Fruit fly (Drosophila melanogaster) whole organism, embryonic: ENCODE data around the gene AP-1-2beta.
A peak's percentile ranks its signal among the peaks of the same experiment; 100 is the strongest.

ENCODE experiments used
- Awh ChIP-seq: fragments of 200-800 bp; sonication (Bioruptor generic); IDR thresholded peaks from 2 replicates; pipeline ENCODE4, ENCODE4 v1.3.6; 2022; ENCODE audit warnings: missing biosample characterization, missing genetic modification characterization
- B-H2 ChIP-seq: fragments of 200-800 bp; sonication (Bioruptor generic); optimal IDR thresholded peaks from 2 replicates; lab custom pipeline; 2018; ENCODE audit warnings: missing biosample characterization, mild to moderate bottlenecking, missing genetic modification characterization
- CG13894 ChIP-seq: fragments of 200-800 bp; sonication (Bioruptor generic); optimal IDR thresholded peaks from 3 replicates; lab custom pipeline; 2018; ENCODE audit warnings: missing biosample characterization, mild to moderate bottlenecking, missing genetic modification characterization, moderate library complexity
- CG15601 ChIP-seq: fragments of 200-800 bp; sonication (Bioruptor generic); optimal IDR thresholded peaks from 3 replicates; lab custom pipeline; 2019; ENCODE audit warnings: missing biosample characterization, mild to moderate bottlenecking, missing genetic modification characterization, moderate library complexity
- CG1603 ChIP-seq: fragments of 200-800 bp; sonication (Bioruptor generic); optimal IDR thresholded peaks from 2 replicates; lab custom pipeline; 2019; ENCODE audit warnings: missing biosample characterization, mild to moderate bottlenecking, missing genetic modification characterization, moderate library complexity
- CG16779 ChIP-seq: fragments of 200-800 bp; sonication (Bioruptor generic); IDR thresholded peaks from 2 replicates; pipeline ENCODE4 v1.3.6; 2022; ENCODE audit warnings: missing biosample characterization, missing genetic modification characterization
- CG17568 ChIP-seq: fragments of 200-800 bp; sonication (Bioruptor generic); optimal IDR thresholded peaks from 2 replicates; lab custom pipeline; 2018; ENCODE audit warnings: missing biosample characterization, mild to moderate bottlenecking, missing genetic modification characterization, moderate library complexity
- CG17802 ChIP-seq: fragments of 200-800 bp; sonication (Bioruptor generic); optimal IDR thresholded peaks from 2 replicates; lab custom pipeline; 2018; ENCODE audit warnings: missing biosample characterization, mild to moderate bottlenecking, missing genetic modification characterization, moderate library complexity
- CG18599 ChIP-seq: fragments of 200-800 bp; sonication (Bioruptor generic); optimal IDR thresholded peaks from 3 replicates; lab custom pipeline; 2017; ENCODE audit warnings: missing biosample characterization, missing genetic modification characterization, mild to moderate bottlenecking, moderate library complexity, missing genetic modification reagents
- CG18764 ChIP-seq: fragments of 200-800 bp; sonication (Bioruptor generic); optimal IDR thresholded peaks from 3 replicates; lab custom pipeline; 2016; ENCODE audit warnings: missing biosample characterization, missing genetic modification characterization
- CG2202 ChIP-seq: fragments of 200-800 bp; sonication (Bioruptor generic); optimal IDR thresholded peaks from 2 replicates; lab custom pipeline; 2018; ENCODE audit warnings: missing biosample characterization, mild to moderate bottlenecking, missing genetic modification characterization
- CG2712 ChIP-seq: fragments of 200-800 bp; optimal IDR thresholded peaks from 3 replicates; lab custom pipeline; 2019; ENCODE audit warnings: missing biosample characterization, mild to moderate bottlenecking, missing genetic modification characterization, moderate library complexity
- CG43689 ChIP-seq: fragments of 200-800 bp; sonication (Bioruptor generic); IDR thresholded peaks from 2 replicates; pipeline ENCODE4 v1.3.6; 2022; ENCODE audit warnings: missing biosample characterization, missing genetic modification characterization
- CG4730 ChIP-seq: fragments of 200-800 bp; sonication (Bioruptor generic); IDR thresholded peaks from 2 replicates; pipeline ENCODE4 v1.3.6; 2022; ENCODE audit warnings: missing biosample characterization, missing genetic modification characterization
- CG7745 ChIP-seq: fragments of 200-800 bp; sonication (Bioruptor generic); optimal IDR thresholded peaks from 2 replicates; lab custom pipeline; 2018; ENCODE audit warnings: missing biosample characterization, mild to moderate bottlenecking, missing genetic modification characterization, moderate library complexity
- CG8089 ChIP-seq: fragments of 200-800 bp; sonication (Bioruptor generic); optimal IDR thresholded peaks from 3 replicates; lab custom pipeline; 2016; ENCODE audit warnings: missing biosample characterization, missing genetic modification characterization
- CG8281 ChIP-seq: fragments of 200-800 bp; sonication (Bioruptor generic); optimal IDR thresholded peaks from 2 replicates; lab custom pipeline; 2018; ENCODE audit warnings: missing biosample characterization, mild to moderate bottlenecking, missing genetic modification characterization, moderate library complexity
- CG9609 ChIP-seq: fragments of 200-800 bp; sonication (Bioruptor generic); optimal IDR thresholded peaks from 3 replicates; lab custom pipeline; 2016; ENCODE audit warnings: missing biosample characterization, missing genetic modification characterization
- Chrac-16 ChIP-seq: fragments of 200-800 bp; sonication (Bioruptor generic); optimal IDR thresholded peaks from 3 replicates; lab custom pipeline; 2016; ENCODE audit warnings: missing biosample characterization, missing genetic modification characterization
- Deaf1 ChIP-seq: fragments of 200-800 bp; optimal IDR thresholded peaks from 3 replicates; lab custom pipeline; 2019; ENCODE audit warnings: missing biosample characterization, mild to moderate bottlenecking, missing genetic modification characterization, moderate library complexity
- Dfd ChIP-seq, 2 experiments: fragments of >200 bp; optimal IDR thresholded peaks; 2 replicates each; lab custom pipeline; 2017; ENCODE audit warnings: missing biosample characterization in 2 of 2, missing genetic modification characterization in 2 of 2
- Fer2 ChIP-seq: fragments of 200-800 bp; sonication (Bioruptor generic); optimal IDR thresholded peaks from 2 replicates; lab custom pipeline; 2018; ENCODE audit warnings: missing biosample characterization, mild to moderate bottlenecking, missing genetic modification characterization, moderate library complexity
- HLH3B ChIP-seq: fragments of 200-800 bp; sonication (Bioruptor generic); IDR thresholded peaks from 2 replicates; pipeline ENCODE4 v1.3.6; 2022; ENCODE audit warnings: missing biosample characterization, missing genetic modification characterization
- Nf-YA ChIP-seq: fragments of 200-800 bp; sonication (Bioruptor generic); IDR thresholded peaks from 2 replicates; pipeline ENCODE4 v1.3.6; 2022; ENCODE audit warnings: missing biosample characterization, missing genetic modification characterization
- Nf-YC ChIP-seq: fragments of 200-800 bp; optimal IDR thresholded peaks from 3 replicates; lab custom pipeline; 2019; ENCODE audit warnings: missing biosample characterization, mild to moderate bottlenecking, missing genetic modification characterization, moderate library complexity
- Opbp ChIP-seq: fragments of 200-800 bp; sonication (Bioruptor generic); IDR thresholded peaks from 3 replicates; pipeline ENCODE4 v1.3.6; 2022; ENCODE audit warnings: missing biosample characterization, missing genetic modification characterization; ENCODE audit not compliant: partially characterized antibody
- Sox102F ChIP-seq: fragments of 200-800 bp; sonication (Bioruptor generic); optimal IDR thresholded peaks from 2 replicates; lab custom pipeline; 2018; ENCODE audit warnings: missing biosample characterization, mild to moderate bottlenecking, missing genetic modification characterization, moderate library complexity
- ab ChIP-seq: fragments of 200-800 bp; sonication (Bioruptor generic); optimal IDR thresholded peaks from 2 replicates; lab custom pipeline; 2016; ENCODE audit warnings: missing biosample characterization, missing genetic modification characterization
- abd-A ChIP-seq: fragments of 200-800 bp; sonication (Bioruptor generic); optimal IDR thresholded peaks from 3 replicates; lab custom pipeline; 2019; ENCODE audit warnings: missing biosample characterization, mild to moderate bottlenecking, missing genetic modification characterization, moderate library complexity
- ap ChIP-seq: fragments of 200-800 bp; sonication (Bioruptor generic); IDR thresholded peaks from 2 replicates; pipeline ENCODE4 v1.3.6; 2022; ENCODE audit warnings: missing biosample characterization, missing genetic modification characterization
- ara ChIP-seq: fragments of 200-800 bp; sonication (Bioruptor generic); IDR thresholded peaks from 2 replicates; pipeline ENCODE4 v1.3.6; 2022; ENCODE audit warnings: missing biosample characterization, missing genetic modification characterization
- cato ChIP-seq: fragments of 200-800 bp; sonication (Bioruptor generic); optimal IDR thresholded peaks from 2 replicates; lab custom pipeline; 2016; ENCODE audit warnings: missing biosample characterization, missing genetic modification characterization, borderline replicate concordance
- caup ChIP-seq: fragments of 200-800 bp; sonication (Bioruptor generic); optimal IDR thresholded peaks from 3 replicates; lab custom pipeline; 2017; ENCODE audit warnings: missing biosample characterization, mild to moderate bottlenecking, missing genetic modification characterization, moderate library complexity; ENCODE audit not compliant: severe bottlenecking
- ems ChIP-seq: fragments of 200-800 bp; sonication (Bioruptor generic); optimal IDR thresholded peaks from 3 replicates; lab custom pipeline; 2016; ENCODE audit warnings: missing biosample characterization, missing genetic modification characterization
- gfzf ChIP-seq: fragments of 200-800 bp; sonication (Bioruptor generic); optimal IDR thresholded peaks from 2 replicates; lab custom pipeline; 2016; ENCODE audit warnings: missing biosample characterization, mild to moderate bottlenecking, missing genetic modification characterization, moderate library complexity
- grau ChIP-seq: fragments of 200-800 bp; optimal IDR thresholded peaks from 3 replicates; lab custom pipeline; 2019; ENCODE audit warnings: missing biosample characterization, mild to moderate bottlenecking, missing genetic modification characterization, moderate library complexity
- gsb-n ChIP-seq: fragments of 200-800 bp; sonication (Bioruptor generic); optimal IDR thresholded peaks from 3 replicates; lab custom pipeline; 2018; ENCODE audit warnings: missing biosample characterization, mild to moderate bottlenecking, missing genetic modification characterization
- jing ChIP-seq: fragments of 200-800 bp; sonication (Bioruptor generic); optimal IDR thresholded peaks from 2 replicates; lab custom pipeline; 2018; ENCODE audit warnings: missing biosample characterization, mild to moderate bottlenecking, missing genetic modification characterization
- klu ChIP-seq: fragments of 200-800 bp; sonication (Bioruptor generic); IDR thresholded peaks from 2 replicates; pipeline ENCODE4 v1.3.6; 2022; ENCODE audit warnings: missing biosample characterization, missing genetic modification characterization
- mirr ChIP-seq: fragments of 200-800 bp; sonication (Bioruptor generic); optimal IDR thresholded peaks from 3 replicates; lab custom pipeline; 2018; ENCODE audit warnings: missing biosample characterization, mild to moderate bottlenecking, missing genetic modification characterization
- nom ChIP-seq: fragments of 200-800 bp; sonication (Bioruptor generic); optimal IDR thresholded peaks from 2 replicates; lab custom pipeline; 2017; ENCODE audit warnings: missing biosample characterization, missing genetic modification characterization, mild to moderate bottlenecking, moderate library complexity, missing genetic modification reagents
- p53 ChIP-seq: fragments of 200-800 bp; sonication (Bioruptor generic); optimal IDR thresholded peaks from 2 replicates; lab custom pipeline; 2016; ENCODE audit warnings: missing biosample characterization, missing genetic modification characterization
- repo ChIP-seq: fragments of 200-800 bp; sonication (Bioruptor generic); optimal IDR thresholded peaks from 2 replicates; lab custom pipeline; 2016; ENCODE audit warnings: missing biosample characterization, missing genetic modification characterization
- sima ChIP-seq: fragments of 200-800 bp; sonication (Bioruptor generic); optimal IDR thresholded peaks from 2 replicates; lab custom pipeline; 2016; ENCODE audit warnings: missing biosample characterization, missing genetic modification characterization
- sob ChIP-seq: fragments of 200-800 bp; sonication (Bioruptor generic); IDR thresholded peaks from 2 replicates; pipeline ENCODE4 v1.3.6; 2022; ENCODE audit warnings: missing biosample characterization, missing genetic modification characterization
- tll ChIP-seq, 2 experiments: fragments of 200-800 bp in 1 of 2; fragments of >200 bp in 1 of 2; sonication (Bioruptor generic) in 1 of 2; optimal IDR thresholded peaks; 2 replicates each; lab custom pipeline; 2017 to 2019; ENCODE audit warnings: missing biosample characterization in 2 of 2, missing genetic modification characterization in 2 of 2, mild to moderate bottlenecking in 1 of 2, moderate library complexity in 1 of 2
- tup ChIP-seq: fragments of 200-800 bp; sonication (Bioruptor generic); optimal IDR thresholded peaks from 2 replicates; lab custom pipeline; 2016; ENCODE audit warnings: missing biosample characterization, mild to moderate bottlenecking, missing genetic modification characterization, moderate library complexity
- yki ChIP-seq: fragments of >200 bp; optimal IDR thresholded peaks from 3 replicates; lab custom pipeline; 2018
- zfh2 ChIP-seq: fragments of 200-800 bp; sonication (Bioruptor generic); optimal IDR thresholded peaks from 2 replicates; lab custom pipeline; 2016; ENCODE audit warnings: missing biosample characterization, missing genetic modification characterization

The AP-1-2beta gene

dm6 chrX:19683040-19683875 is 47.5 kb upstream of the AP-1-2beta start, which contains the start of the genes dome and Ubqn (continued):
- TF ChIP-seq p53 (peak; percentile 41), Nf-YA (GFP tag; lab: Robert Waterston, UW) (no peak), caup (GFP tag; lab: Kevin White, UChicago) (no peak), yki (lab: Kevin White, UChicago) (peak; percentile 92), CG7745 (no peak), CG8089 (no peak), Awh (no peak), Deaf1 (peak; percentile 32), tll (GFP tag; optimal IDR thresholded peaks at IDR 0.05; lab: Kevin White, UChicago) (peak; percentile 93 to 94), Dfd (GFP tag; optimal IDR thresholded peaks at IDR 0.05; lab: Kevin White, UChicago) (no peak), CG18599 (GFP tag; lab: Kevin White, UChicago) (peak; percentile 35), ems (GFP tag; lab: Kevin White, UChicago) (no peak), CG16779 (GFP tag; lab: Robert Waterston, UW) (no peak), ap (GFP tag; lab: Robert Waterston, UW) (no peak), CG2202 (no peak), tup (GFP tag; lab: Kevin White, UChicago) (no peak), CG43689 (GFP tag; lab: Robert Waterston, UW) (no peak), gsb-n (tag; lab: Kevin White, UChicago) (no peak), HLH3B (no peak), Sox102F (GFP tag; lab: Kevin White, UChicago) (no peak), CG17802 (tag; lab: Kevin White, UChicago) (no peak), jing (GFP tag; lab: Kevin White, UChicago) (no peak), CG13894 (tag; lab: Kevin White, UChicago) (peak; percentile 33), abd-A (tag; lab: Kevin White, UChicago) (no peak), sob (GFP tag; lab: Robert Waterston, UW) (no peak), CG17568 (no peak), ara (GFP tag; lab: Robert Waterston, UW) (no peak), CG18764 (no peak), klu (GFP tag; lab: Robert Waterston, UW) (no peak), grau (peak; percentile 1), CG8281 (no peak), cato (GFP tag; lab: Kevin White, UChicago) (no peak), mirr (GFP tag; lab: Kevin White, UChicago) (peak; percentile 4), Fer2 (tag; lab: Kevin White, UChicago) (no peak), gfzf (GFP tag; lab: Kevin White, UChicago) (peak; percentile 74), CG2712 (peak; percentile 37), CG4730 (GFP tag; lab: Robert Waterston, UW) (no peak), Chrac-16 (no peak), Opbp (GFP tag; lab: Robert Waterston, UW) (peak; percentile 79; the same call in 2 of the 3 replicates), Nf-YC (tag; lab: Kevin White, UChicago) (peak; percentile 53), CG15601 (tag; lab: Kevin White, UChicago) (peak; percentile 36), CG9609 (GFP tag; lab: Kevin White, UChicago) (peak; percentile 28), CG1603 (tag; lab: Kevin White, UChicago) (peak; percentile 79), repo (GFP tag; lab: Kevin White, UChicago) (no peak), B-H2 (GFP tag; lab: Kevin White, UChicago) (no peak), zfh2 (GFP tag; lab: Kevin White, UChicago) (peak; percentile 27), ab (GFP tag; lab: Kevin White, UChicago) (no peak), nom (peak; percentile 77), sima (GFP tag; lab: Kevin White, UChicago) (no peak)
